Worm (Caenorhabditis elegans): ENCODE results near the gene Y51H7C.10.

Gene Y51H7C.10

DNA sequence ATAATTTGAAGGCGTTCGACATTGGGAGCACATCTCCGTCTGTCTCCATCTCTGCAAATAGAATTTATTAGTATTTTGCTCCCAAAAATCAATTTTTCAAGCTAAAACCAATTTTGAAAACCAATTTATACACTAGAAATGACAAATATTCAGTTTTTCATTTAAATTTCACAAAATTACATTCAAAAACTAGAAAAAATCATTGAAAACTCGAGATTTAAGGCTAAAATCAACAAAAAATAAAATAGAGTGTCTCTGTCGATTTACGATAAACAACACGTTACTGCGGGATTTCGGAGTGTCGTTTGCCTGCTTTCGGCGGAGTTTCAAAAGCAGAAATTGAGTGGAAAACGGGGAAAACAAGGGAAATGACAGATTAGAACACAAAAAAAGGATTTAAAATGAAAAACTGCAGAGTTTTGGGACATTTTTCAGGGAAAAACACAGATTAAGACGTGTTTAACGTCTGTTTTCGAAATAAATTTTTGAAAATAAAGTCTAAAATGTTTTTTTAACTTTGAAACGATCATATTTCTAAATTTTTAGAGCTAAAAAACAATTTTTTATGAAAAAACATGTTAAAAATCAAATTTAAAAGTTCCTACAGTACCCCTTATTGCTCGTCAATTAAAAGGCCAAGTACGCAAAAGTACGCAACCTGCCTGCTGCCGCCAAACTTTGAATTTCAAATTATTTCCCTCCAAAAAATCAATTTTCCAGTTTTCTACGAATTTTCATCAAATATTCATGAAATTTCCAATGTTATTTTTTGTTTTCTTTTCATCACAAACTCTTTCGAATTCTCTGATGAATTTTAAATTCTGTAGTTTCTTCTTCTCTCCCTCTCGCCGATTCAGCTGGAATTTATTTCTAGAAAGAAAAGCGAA is 14.1 kb upstream of the Y51H7C.10 start, which contains the start of gene nol-6:
TSS of gene nol-6 (minus strand) at position 51 of the 887 bp plus-strand sequence.
- TF ChIP-seq R02D3.7 (tag; optimal IDR thresholded peaks at IDR 0.05) (peak; percentile 75), lin-38 (GFP tag; IDR thresholded peaks at IDR 0.05) (no peak), madf-5 (GFP tag; IDR thresholded peaks at IDR 0.05) (no peak), D1046.2 (GFP tag; IDR thresholded peaks at IDR 0.05) (no peak), T20F7.1 (GFP tag; optimal IDR thresholded peaks at IDR 0.05) (peak; percentile 95), duxl-1 (tag; optimal IDR thresholded peaks at IDR 0.05; ENCODE audit: poor library complexity) (no peak), ZK546.5 (tag; optimal IDR thresholded peaks at IDR 0.05) (no peak), lin-39 (tag; optimal IDR thresholded peaks at IDR 0.05) (no peak), nhr-28 (tag; optimal IDR thresholded peaks at IDR 0.05) (peak; percentile 38), nhr-10 (tag; optimal IDR thresholded peaks at IDR 0.05) (no peak), Y48G9A.11 (GFP tag; IDR thresholded peaks at IDR 0.05) (peak; percentile 95), pha-4 (GFP tag; IDR thresholded peaks at IDR 0.05) (no peak), pha-4 (tag; optimal IDR thresholded peaks at IDR 0.05) (no peak), dpl-1 (GFP tag; optimal IDR thresholded peaks at IDR 0.05) (peak; percentile 82), unc-39 (tag; optimal IDR thresholded peaks at IDR 0.05) (no peak), fkh-10 (GFP tag; optimal IDR thresholded peaks at IDR 0.05) (no peak), dmd-8 (GFP tag; IDR thresholded peaks at IDR 0.05) (no peak)

- TF ChIP-seq mdl-1 (tag; optimal IDR thresholded peaks at IDR 0.05) = no peak
- peak; percentile 96 for TF ChIP-seq aha-1 (tag)
These were observed 13.2 kb upstream of the Y51H7C.10 start for ce11 chrII:1436715-1437114.

DNA sequence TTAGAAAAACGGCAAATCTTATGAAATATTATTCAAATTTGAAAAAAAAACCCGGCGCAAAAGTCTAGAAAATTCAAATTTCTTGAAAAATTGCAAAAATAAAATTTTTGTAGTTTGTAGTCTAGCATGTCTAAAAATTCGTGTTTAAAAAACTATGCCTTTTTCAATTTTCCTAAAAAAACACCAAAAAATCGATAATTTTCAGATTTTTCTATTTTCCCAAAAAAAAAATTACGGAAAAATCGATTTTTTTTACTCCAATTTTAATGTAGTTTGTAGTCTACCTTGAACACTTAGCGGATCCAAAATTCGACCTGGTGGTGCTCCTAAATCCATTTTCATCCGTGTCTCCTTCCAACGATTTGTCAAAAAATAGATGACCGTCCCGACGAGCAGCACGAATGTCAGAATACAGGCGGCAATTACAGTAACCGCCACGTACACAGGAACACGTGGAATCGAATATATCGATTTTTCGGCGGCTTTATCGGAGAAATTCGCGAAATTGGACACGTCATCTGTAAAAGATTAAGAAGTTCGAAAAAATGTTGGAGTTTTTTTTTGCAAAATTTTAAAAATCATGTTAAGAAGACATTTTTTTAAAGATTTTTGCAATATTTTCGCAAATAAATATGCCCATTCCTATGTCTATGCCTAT is 2.6 kb downstream of the Y51H7C.10 start:
- TF ChIP-seq unc-62 (GFP tag; optimal IDR thresholded peaks at IDR 0.05 in 1 of 2) = peak in 1 of 2 experiments; percentile 90
- TF ChIP-seq unc-62 (tag; optimal IDR thresholded peaks at IDR 0.05) = no peak
- TF ChIP-seq aha-1 (tag) = peak; percentile 94
- no peak for TF ChIP-seq mep-1 (tag; optimal IDR thresholded peaks at IDR 0.05)

- TF ChIP-seq unc-62 (GFP tag; optimal IDR thresholded peaks at IDR 0.05 in 1 of 2) (no peak), unc-62 (tag; optimal IDR thresholded peaks at IDR 0.05) (no peak), lin-39 (tag; optimal IDR thresholded peaks at IDR 0.05) (no peak), ztf-11 (tag; optimal IDR thresholded peaks at IDR 0.05) (no peak), mxl-3 (GFP tag; optimal IDR thresholded peaks at IDR 0.05) (no peak), hlh-11 (tag; optimal IDR thresholded peaks at IDR 0.05) (no peak), ceh-28 (tag; optimal IDR thresholded peaks at IDR 0.05) (peak; percentile 68), fos-1 (tag; optimal IDR thresholded peaks at IDR 0.05) (no peak)
These were observed 3.6 kb downstream of the Y51H7C.10 start for ce11 chrII:1419994-1420393.

DNA sequence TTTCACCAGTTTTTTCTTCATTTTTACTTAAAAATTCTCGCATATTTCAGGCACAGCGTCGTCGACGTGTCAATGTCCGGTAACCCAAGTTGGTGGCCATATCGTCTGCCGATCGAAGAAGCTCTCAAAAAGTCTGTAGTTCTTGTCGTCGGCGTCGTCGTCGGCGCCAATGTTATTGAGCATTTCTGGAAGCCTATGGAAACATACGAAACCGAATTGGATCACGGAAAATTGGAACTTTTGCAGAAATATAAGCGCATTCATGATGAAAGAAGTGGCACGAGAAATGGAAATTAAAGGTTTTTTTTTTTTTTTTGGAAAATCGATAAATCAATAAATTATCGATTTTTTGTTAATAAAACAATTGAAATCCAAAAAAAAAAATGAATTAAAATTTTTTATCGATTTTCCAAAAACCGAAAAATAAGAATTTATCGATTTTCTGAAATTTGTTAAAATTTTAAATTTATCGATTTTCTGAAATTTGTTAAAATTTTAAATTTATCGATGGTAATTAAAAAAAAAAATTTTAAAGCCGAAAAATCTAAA is 11.1 kb downstream of the Y51H7C.10 start, which contains the start of gene alkb-1:
TSS of gene alkb-1 (plus strand) at position 51 of the 549 bp plus-strand sequence.
- peak in 1 of 2 experiments; percentile 29 for TF ChIP-seq unc-62 (GFP tag; optimal IDR thresholded peaks at IDR 0.05 in 1 of 2)
- no peak for TF ChIP-seq unc-62 (tag; optimal IDR thresholded peaks at IDR 0.05)
- no peak for TF ChIP-seq mdt-29 (GFP tag; IDR thresholded peaks at IDR 0.05)
- TF ChIP-seq ceh-28 (tag; optimal IDR thresholded peaks at IDR 0.05) = peak; percentile 95

DNA sequence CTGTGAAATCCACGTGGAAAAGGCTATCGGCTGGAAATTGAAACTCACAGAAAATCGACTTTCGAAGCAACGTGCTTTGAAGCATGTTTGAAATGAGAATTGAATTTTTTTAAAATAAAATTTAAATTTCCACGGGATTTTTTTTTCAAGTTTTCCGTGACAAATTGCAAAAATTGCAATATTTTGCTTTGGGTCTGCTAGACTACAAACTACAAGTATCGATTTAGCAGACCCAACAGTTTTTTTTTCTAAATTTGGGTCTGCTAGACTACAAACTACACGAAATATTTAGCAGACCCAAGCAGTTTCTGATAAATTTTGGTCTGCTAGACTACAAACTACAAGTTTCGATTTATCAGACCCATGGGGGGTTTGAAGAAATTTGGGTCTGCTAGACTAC is 12.2 kb downstream of the Y51H7C.10 start, which contains the start of gene Y51H7C.9:
TSS of gene Y51H7C.9 (minus strand) at position 101 of the 400 bp plus-strand sequence.
- TF ChIP-seq dmd-8 (GFP tag; IDR thresholded peaks at IDR 0.05) (no peak), aha-1 (tag) (peak; percentile 21), dmd-9 (GFP tag; IDR thresholded peaks at IDR 0.05) (no peak)

All from whole organism, L4 larva.